Worm (Caenorhabditis elegans) whole organism, L4/young adult: ENCODE measurements around the gene kap-1.

Source experiments
- dao-5 ChIP-seq: sonication (generic microtip); optimal IDR thresholded peaks from 2 replicates; lab custom pipeline; 2016; ENCODE audit warnings: missing genotype, missing genetic modification characterization, moderate library complexity, missing compliant biosample characterization
- him-1 ChIP-seq: sonication (generic microtip); optimal IDR thresholded peaks from 2 replicates; lab custom pipeline; 2016; ENCODE audit warnings: missing genotype, missing genetic modification reagents, missing genetic modification characterization, missing compliant biosample characterization

DNA sequence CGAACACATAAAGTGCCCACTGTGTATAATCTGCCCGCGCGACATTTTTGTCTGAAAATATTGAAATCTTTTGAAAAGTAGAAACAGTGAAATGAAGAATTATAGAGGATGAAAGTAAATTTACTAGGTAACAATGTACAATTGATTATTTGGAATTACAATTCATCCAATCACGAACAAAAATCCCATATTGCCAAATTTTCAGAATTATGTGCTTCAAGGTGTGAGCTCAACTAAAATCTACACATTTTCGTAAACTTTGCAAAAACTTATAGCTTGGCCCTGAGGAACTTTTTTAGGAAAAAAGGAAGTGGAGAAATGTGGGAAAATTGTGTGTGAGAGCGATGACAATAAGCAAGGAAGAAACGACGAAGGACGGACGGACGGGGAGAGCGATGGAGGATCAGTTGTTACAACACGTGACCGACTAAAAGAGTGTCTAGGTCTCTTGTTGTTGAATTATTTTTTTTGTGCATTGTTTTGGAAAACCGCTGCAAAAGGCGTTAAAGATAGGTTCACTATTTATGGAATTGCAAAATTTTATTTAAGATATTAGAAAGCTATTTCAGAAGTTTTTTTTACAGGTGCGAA lies 36.1 kb downstream of the kap-1 start, which contains the start of gene mml-1:
- TF ChIP-seq him-1 (tag; lab: Kevin White, UChicago) (no peak), dao-5 (no peak)
